Worm (Caenorhabditis elegans) whole organism, early embryonic: Measurements from ENCODE around the gene pat-4.

Experiments
- F13C5.2 ChIP-seq: sonication (generic microtip); optimal IDR thresholded peaks from 2 replicates; lab custom pipeline; 2017; ENCODE audit warnings: mild to moderate bottlenecking, missing genetic modification characterization, inconsistent platforms, missing compliant biosample characterization
- aly-1 ChIP-seq: sonication (generic microtip); optimal IDR thresholded peaks from 2 replicates; lab custom pipeline; 2016; ENCODE audit warnings: missing genetic modification characterization, missing compliant biosample characterization
- ama-1 ChIP-seq: fragments of 150-350 bp; optimal IDR thresholded peaks from 2 replicates; lab custom pipeline; 2014
- ceh-36 ChIP-seq: sonication (generic microtip); optimal IDR thresholded peaks from 2 replicates; lab custom pipeline; 2016; ENCODE audit warnings: missing genetic modification characterization, inconsistent platforms, missing compliant biosample characterization
- flt-1 ChIP-seq: fragments of 200-800 bp; sonication (Bioruptor generic); IDR thresholded peaks from 2 replicates; pipeline ENCODE4 v1.3.6; 2022; ENCODE audit warnings: missing genetic modification characterization, missing compliant biosample characterization
- hmg-4 ChIP-seq: fragments of 200-800 bp; sonication (Bioruptor generic); optimal IDR thresholded peaks from 2 replicates; lab custom pipeline; 2018; ENCODE audit warnings: mild to moderate bottlenecking, missing genetic modification characterization, missing compliant biosample characterization
- hnd-1 ChIP-seq: sonication (generic microtip); optimal IDR thresholded peaks from 2 replicates; lab custom pipeline; 2016; ENCODE audit warnings: missing genetic modification characterization, missing compliant biosample characterization
- pes-1 ChIP-seq: fragments of 200-800 bp; sonication (Bioruptor generic); IDR thresholded peaks from 2 replicates; pipeline ENCODE4 v1.3.6; 2022; ENCODE audit warnings: missing genetic modification reagents, missing genetic modification characterization, missing compliant biosample characterization
- scrt-1 ChIP-seq: fragments of 200-800 bp; sonication (Bioruptor generic); IDR thresholded peaks from 2 replicates; pipeline ENCODE4 v1.3.6; 2022; ENCODE audit warnings: missing genetic modification characterization, missing compliant biosample characterization
- tbx-11 ChIP-seq: fragments of 200-800 bp; sonication (Bioruptor generic); IDR thresholded peaks from 2 replicates; pipeline ENCODE4 v1.3.6; 2022; ENCODE audit warnings: missing genetic modification characterization, missing compliant biosample characterization
- tra-4 ChIP-seq: sonication (generic microtip); optimal IDR thresholded peaks from 2 replicates; lab custom pipeline; 2017; ENCODE audit warnings: missing genetic modification characterization, missing compliant biosample characterization

ce11 chrIII:86316-86715, 8.3 kb downstream of the pat-4 start, which contains the start of gene attf-3:
- TF ChIP-seq hnd-1 (tag; lab: Kevin White, UChicago) (no peak), ama-1 (lab: Kevin White, UChicago) (no peak), aly-1 (tag; lab: Kevin White, UChicago) (no peak), scrt-1 (GFP tag; lab: Robert Waterston, UW) (no peak), ceh-36 (no peak), flt-1 (GFP tag; lab: Robert Waterston, UW) (no peak), hmg-4 (GFP tag; lab: Kevin White, UChicago) (no peak), tbx-11 (GFP tag; lab: Robert Waterston, UW) (no peak), F13C5.2 (peak; percentile 66), tra-4 (tag; lab: Kevin White, UChicago) (no peak), pes-1 (GFP tag; lab: Robert Waterston, UW) (no peak)
